Fruit fly (Drosophila melanogaster) whole organism, prepupa: ENCODE data around the gene Blos2.

Source experiments
- Blimp-1 ChIP-seq: fragments of 200-800 bp; sonication (Bioruptor generic); optimal IDR thresholded peaks from 3 replicates; lab custom pipeline; 2017; ENCODE audit warnings: missing biosample characterization, missing genetic modification characterization, mild to moderate bottlenecking, moderate library complexity, missing genetic modification reagents
- CG10631 ChIP-seq: fragments of 200-800 bp; sonication (Bioruptor generic); optimal IDR thresholded peaks from 2 replicates; lab custom pipeline; 2016; ENCODE audit warnings: missing biosample characterization, missing genetic modification characterization
- CG11762 ChIP-seq: fragments of 200-800 bp; sonication (Bioruptor generic); optimal IDR thresholded peaks from 3 replicates; lab custom pipeline; 2016; ENCODE audit warnings: missing biosample characterization, missing genetic modification characterization; ENCODE audit not compliant: insufficient read depth
- CG11902 ChIP-seq: fragments of 200-800 bp; sonication (Bioruptor generic); optimal IDR thresholded peaks from 3 replicates; lab custom pipeline; 2016; ENCODE audit warnings: missing biosample characterization, missing genetic modification characterization
- CG15336 ChIP-seq: fragments of 200-800 bp; sonication (Bioruptor generic); IDR thresholded peaks from 2 replicates; pipeline ENCODE4 v1.3.6; 2022; ENCODE audit warnings: missing biosample characterization, missing genetic modification characterization
- CG1621 ChIP-seq: fragments of 200-800 bp; sonication (Bioruptor generic); optimal IDR thresholded peaks from 3 replicates; lab custom pipeline; 2018; ENCODE audit warnings: missing biosample characterization, mild to moderate bottlenecking, missing genetic modification characterization
- CG16779 ChIP-seq: fragments of 200-800 bp; sonication (Bioruptor generic); optimal IDR thresholded peaks from 3 replicates; lab custom pipeline; 2017; ENCODE audit warnings: missing biosample characterization, mild to moderate bottlenecking, missing genetic modification characterization
- CG3032 ChIP-seq: fragments of 200-800 bp; optimal IDR thresholded peaks from 2 replicates; lab custom pipeline; 2019; ENCODE audit warnings: missing biosample characterization, mild to moderate bottlenecking, missing genetic modification characterization, moderate library complexity
- CG31627 ChIP-seq: fragments of 200-800 bp; sonication (Bioruptor generic); optimal IDR thresholded peaks from 3 replicates; lab custom pipeline; 2016; ENCODE audit warnings: missing biosample characterization, missing genetic modification characterization
- CG32006 ChIP-seq: fragments of 200-800 bp; sonication (Bioruptor generic); optimal IDR thresholded peaks from 3 replicates; lab custom pipeline; 2017; ENCODE audit warnings: missing biosample characterization, mild to moderate bottlenecking, missing genetic modification characterization
- CG34406 ChIP-seq: fragments of 200-800 bp; sonication (Bioruptor generic); optimal IDR thresholded peaks from 3 replicates; lab custom pipeline; 2016; ENCODE audit warnings: missing biosample characterization, missing genetic modification characterization
- CG3919 ChIP-seq: fragments of 200-800 bp; sonication (Bioruptor generic); optimal IDR thresholded peaks from 3 replicates; lab custom pipeline; 2016; ENCODE audit warnings: missing biosample characterization, missing genetic modification characterization
- CG6163 ChIP-seq: fragments of 200-800 bp; sonication (Bioruptor generic); IDR thresholded peaks from 3 replicates; pipeline ENCODE4 v1.3.6; 2022; ENCODE audit warnings: missing biosample characterization, missing genetic modification characterization
- CG6276 ChIP-seq: fragments of 200-800 bp; sonication (Bioruptor generic); optimal IDR thresholded peaks from 2 replicates; lab custom pipeline; 2017; ENCODE audit warnings: missing biosample characterization, mild to moderate bottlenecking, missing genetic modification characterization
- CG6808 ChIP-seq: fragments of 200-800 bp; sonication (Bioruptor generic); optimal IDR thresholded peaks from 3 replicates; lab custom pipeline; 2017; ENCODE audit warnings: missing biosample characterization, missing genetic modification characterization, mild to moderate bottlenecking, moderate library complexity, missing genetic modification reagents
- CG6854 ChIP-seq: fragments of 200-800 bp; sonication (Bioruptor generic); optimal IDR thresholded peaks from 2 replicates; lab custom pipeline; 2017; ENCODE audit warnings: missing biosample characterization, mild to moderate bottlenecking, missing genetic modification characterization
- CG7368 ChIP-seq: fragments of 200-800 bp; sonication (Bioruptor generic); optimal IDR thresholded peaks from 3 replicates; lab custom pipeline; 2016; ENCODE audit warnings: missing biosample characterization, missing genetic modification characterization
- CG8119 ChIP-seq: fragments of 200-800 bp; sonication (Bioruptor generic); IDR thresholded peaks from 3 replicates; pipeline ENCODE4 v1.3.6; 2022; ENCODE audit warnings: missing biosample characterization, missing genetic modification characterization
- CG8319 ChIP-seq: fragments of 200-800 bp; sonication (Bioruptor generic); optimal IDR thresholded peaks from 3 replicates; lab custom pipeline; 2016; ENCODE audit warnings: missing biosample characterization, missing genetic modification characterization
- CG8632 ChIP-seq: fragments of 200-800 bp; sonication (Bioruptor generic); optimal IDR thresholded peaks from 3 replicates; lab custom pipeline; 2016; ENCODE audit warnings: missing biosample characterization, missing genetic modification characterization
- CG9139 ChIP-seq: fragments of 200-800 bp; sonication (Bioruptor generic); optimal IDR thresholded peaks from 3 replicates; lab custom pipeline; 2017; ENCODE audit warnings: missing biosample characterization, mild to moderate bottlenecking, missing genetic modification characterization
- Eip75B ChIP-seq: fragments of 200-800 bp; sonication (Bioruptor generic); optimal IDR thresholded peaks from 3 replicates; lab custom pipeline; 2016; ENCODE audit warnings: missing biosample characterization, missing genetic modification characterization
- Eip78C ChIP-seq: fragments of 200-800 bp; sonication (Bioruptor generic); peaks from one replicate; lab custom pipeline; 2016; ENCODE audit warnings: missing biosample characterization, missing genetic modification characterization
- Ets21C ChIP-seq: fragments of 200-800 bp; sonication (Bioruptor generic); optimal IDR thresholded peaks from 3 replicates; lab custom pipeline; 2016; ENCODE audit warnings: missing biosample characterization, missing genetic modification characterization
- Ets96B ChIP-seq: fragments of 200-800 bp; optimal IDR thresholded peaks from 2 replicates; lab custom pipeline; 2019; ENCODE audit warnings: missing biosample characterization, mild to moderate bottlenecking, missing genetic modification characterization, moderate library complexity
- Gug ChIP-seq: fragments of 200-800 bp; sonication (Bioruptor generic); IDR thresholded peaks from 2 replicates; pipeline ENCODE4 v1.3.6; 2022; ENCODE audit warnings: missing biosample characterization, missing genetic modification characterization
- Hr38 ChIP-seq: sonication (Bioruptor generic); optimal IDR thresholded peaks from 2 replicates; lab custom pipeline; 2016; ENCODE audit warnings: missing biosample characterization, missing genetic modification characterization
- Hr39 ChIP-seq: fragments of 200-800 bp; sonication (Bioruptor generic); optimal IDR thresholded peaks from 2 replicates; lab custom pipeline; 2016; ENCODE audit warnings: missing biosample characterization, missing genetic modification characterization
- Hr4 ChIP-seq: fragments of 200-800 bp; sonication (Bioruptor generic); optimal IDR thresholded peaks from 3 replicates; lab custom pipeline; 2016; ENCODE audit warnings: missing biosample characterization, missing genetic modification characterization
- Lpt ChIP-seq: fragments of 200-800 bp; sonication (Bioruptor generic); optimal IDR thresholded peaks from 3 replicates; lab custom pipeline; 2016; ENCODE audit warnings: missing biosample characterization, missing genetic modification characterization
- Met ChIP-seq: fragments of 200-800 bp; sonication (Bioruptor generic); optimal IDR thresholded peaks from 3 replicates; lab custom pipeline; 2016; ENCODE audit warnings: missing biosample characterization, missing genetic modification characterization
- Smox ChIP-seq: fragments of 200-800 bp; sonication (Bioruptor generic); optimal IDR thresholded peaks from 3 replicates; lab custom pipeline; 2016; ENCODE audit warnings: missing biosample characterization, missing genetic modification characterization
- Sox102F ChIP-seq: fragments of 200-800 bp; sonication (Bioruptor generic); optimal IDR thresholded peaks from 2 replicates; lab custom pipeline; 2016; ENCODE audit warnings: missing biosample characterization, mild to moderate bottlenecking, missing genetic modification characterization
- Sox14 ChIP-seq: fragments of 200-800 bp; sonication (Bioruptor generic); optimal IDR thresholded peaks from 3 replicates; lab custom pipeline; 2016; ENCODE audit warnings: missing biosample characterization, missing genetic modification characterization
- Sox15 ChIP-seq: fragments of 200-800 bp; sonication (Bioruptor generic); optimal IDR thresholded peaks from 3 replicates; lab custom pipeline; 2016; ENCODE audit warnings: missing biosample characterization, missing genetic modification characterization
- achi ChIP-seq: fragments of 200-800 bp; sonication (Bioruptor generic); optimal IDR thresholded peaks from 3 replicates; lab custom pipeline; 2016; ENCODE audit warnings: missing biosample characterization, missing genetic modification characterization
- acj6 ChIP-seq: fragments of 200-800 bp; sonication (Bioruptor generic); optimal IDR thresholded peaks from 3 replicates; lab custom pipeline; 2016; ENCODE audit warnings: missing biosample characterization, missing genetic modification characterization
- cyc ChIP-seq: fragments of 200-800 bp; sonication (Bioruptor generic); optimal IDR thresholded peaks from 3 replicates; lab custom pipeline; 2016; ENCODE audit warnings: missing biosample characterization, missing genetic modification characterization
- dac ChIP-seq: fragments of 200-800 bp; sonication (Bioruptor generic); optimal IDR thresholded peaks from 2 replicates; lab custom pipeline; 2017; ENCODE audit warnings: missing biosample characterization, mild to moderate bottlenecking, missing genetic modification characterization
- dsx ChIP-seq: fragments of 200-800 bp; optimal IDR thresholded peaks from 3 replicates; lab custom pipeline; 2019; ENCODE audit warnings: missing biosample characterization, mild to moderate bottlenecking, missing genetic modification characterization, moderate library complexity; ENCODE audit not compliant: poor library complexity, severe bottlenecking
- esn ChIP-seq: fragments of 200-800 bp; sonication (Bioruptor generic); optimal IDR thresholded peaks from 2 replicates; lab custom pipeline; 2016; ENCODE audit warnings: missing biosample characterization, mild to moderate bottlenecking, missing genetic modification characterization, moderate library complexity
- fd59A ChIP-seq: fragments of 200-800 bp; sonication (Bioruptor generic); optimal IDR thresholded peaks from 2 replicates; lab custom pipeline; 2017; ENCODE audit warnings: missing biosample characterization, mild to moderate bottlenecking, missing genetic modification characterization, missing genetic modification reagents
- fd85E ChIP-seq: fragments of 200-800 bp; sonication (Bioruptor generic); optimal IDR thresholded peaks from 3 replicates; lab custom pipeline; 2016; ENCODE audit warnings: missing biosample characterization, missing genetic modification characterization
- fkh ChIP-seq: fragments of 200-800 bp; sonication (Bioruptor generic); optimal IDR thresholded peaks from 3 replicates; lab custom pipeline; 2017; ENCODE audit warnings: missing biosample characterization, mild to moderate bottlenecking, missing genetic modification characterization, moderate library complexity
- lz ChIP-seq: fragments of 200-800 bp; sonication (Bioruptor generic); optimal IDR thresholded peaks from 3 replicates; lab custom pipeline; 2016; ENCODE audit warnings: missing biosample characterization, missing genetic modification characterization
- net ChIP-seq: fragments of 200-800 bp; sonication (Bioruptor generic); optimal IDR thresholded peaks from 3 replicates; lab custom pipeline; 2016; ENCODE audit warnings: missing biosample characterization, missing genetic modification characterization
- salr ChIP-seq, 2 experiments: fragments of 200-800 bp; sonication (Bioruptor generic); optimal IDR thresholded peaks; 3 replicates each; lab custom pipeline; 2016 to 2018; ENCODE audit warnings: missing biosample characterization in 2 of 2, missing genetic modification characterization in 2 of 2, mild to moderate bottlenecking in 1 of 2
- svp ChIP-seq: fragments of 200-800 bp; sonication (Bioruptor generic); peaks from one replicate; lab custom pipeline; 2016; ENCODE audit warnings: missing biosample characterization, missing genetic modification characterization
- topi ChIP-seq: fragments of 200-800 bp; sonication (Bioruptor generic); optimal IDR thresholded peaks from 3 replicates; lab custom pipeline; 2016; ENCODE audit warnings: missing biosample characterization, missing genetic modification characterization
- vri ChIP-seq: fragments of 200-800 bp; sonication (Bioruptor generic); optimal IDR thresholded peaks from 3 replicates; lab custom pipeline; 2016; ENCODE audit warnings: missing biosample characterization, mild to moderate bottlenecking, missing genetic modification characterization

The Blos2 gene

dm6 chr3L:11027279-11027678 is 34.1 kb upstream of the Blos2 start, which contains the start of gene CG32081:
Gene CG32081 (plus strand): TSS chr3L:11027579.
- TF ChIP-seq net (GFP tag; lab: Kevin White, UChicago) (no peak), CG6854 (no peak), Gug (GFP tag; lab: Robert Waterston, UW) (no peak), Ets96B (no peak), achi (GFP tag; lab: Kevin White, UChicago) (no peak), CG16779 (no peak), CG34406 (GFP tag; lab: Kevin White, UChicago) (no peak)

DNA sequence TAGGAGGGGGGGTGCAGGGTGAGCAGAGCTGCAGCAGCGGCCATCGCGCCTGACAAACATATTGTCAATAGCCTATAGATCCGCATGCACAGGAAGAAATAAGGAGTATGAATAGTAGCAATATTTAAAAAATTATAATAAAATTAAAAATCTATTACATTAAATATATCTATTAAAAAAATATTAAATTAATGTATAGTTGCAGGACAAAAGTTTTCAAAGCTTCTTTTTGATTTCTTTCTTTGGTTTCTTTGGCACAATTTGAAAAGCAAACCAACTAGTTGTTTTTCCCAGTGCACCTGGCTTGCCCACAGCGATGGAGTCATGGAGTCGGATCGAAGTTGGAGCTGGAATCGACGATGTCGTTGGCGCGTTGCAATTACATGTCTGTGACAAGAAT is 29.6 kb upstream of the Blos2 start:
- TF ChIP-seq Blimp-1 (GFP tag; lab: Kevin White, UChicago) (no peak), CG3032 (tag; lab: Kevin White, UChicago) (peak; percentile 51), Sox14 (GFP tag; lab: Kevin White, UChicago) (no peak), CG6854 (no peak), fd59A (no peak), CG7368 (GFP tag; lab: Kevin White, UChicago) (no peak), esn (no peak), fkh (no peak), achi (GFP tag; lab: Kevin White, UChicago) (peak; percentile 44), acj6 (peak; percentile 10), CG16779 (no peak), Met (GFP tag; lab: Kevin White, UChicago) (no peak), CG10631 (GFP tag; lab: Kevin White, UChicago) (peak; percentile 54), CG31627 (GFP tag; lab: Kevin White, UChicago) (no peak), Ets21C (GFP tag; lab: Kevin White, UChicago) (no peak), Eip78C (GFP tag; lab: Kevin White, UChicago) (peak; percentile 79), dsx (GFP tag; lab: Kevin White, UChicago) (peak; percentile 49), Lpt (GFP tag; lab: Kevin White, UChicago) (peak; percentile 25), dac (peak; percentile 21), topi (GFP tag; lab: Kevin White, UChicago) (no peak), cyc (GFP tag; lab: Kevin White, UChicago) (no peak), net (GFP tag; lab: Kevin White, UChicago) (no peak), svp (GFP tag; lab: Kevin White, UChicago) (peak; percentile 65), Sox15 (GFP tag; lab: Kevin White, UChicago) (no peak), fd85E (GFP tag; lab: Kevin White, UChicago) (no peak), CG8319 (GFP tag; lab: Kevin White, UChicago) (no peak), Hr4 (GFP tag; lab: Kevin White, UChicago) (peak; percentile 48), Sox102F (GFP tag; lab: Kevin White, UChicago) (no peak), CG32006 (GFP tag; lab: Kevin White, UChicago) (peak; percentile 74), Hr39 (GFP tag; lab: Kevin White, UChicago) (no peak), Smox (GFP tag; lab: Kevin White, UChicago) (no peak), Gug (GFP tag; lab: Robert Waterston, UW) (peak; percentile 29; the same call in 1 of the 2 replicates), CG8632 (GFP tag; lab: Kevin White, UChicago) (peak; percentile 45), CG11902 (GFP tag; lab: Kevin White, UChicago) (no peak), lz (GFP tag; lab: Kevin White, UChicago) (no peak), CG6276 (GFP tag; lab: Kevin White, UChicago) (peak; percentile 59), Ets96B (peak; percentile 62), salr (GFP tag; optimal IDR thresholded peaks at IDR 0.05; lab: Kevin White, UChicago) (peak in 1 of 2 experiments; percentile 39), CG9139 (GFP tag; lab: Kevin White, UChicago) (peak; percentile 18), CG6163 (GFP tag; lab: Robert Waterston, UW) (peak; percentile 59; the same call in 1 of the 3 replicates), CG1621 (tag; lab: Kevin White, UChicago) (peak; percentile 6), vri (GFP tag; lab: Kevin White, UChicago) (no peak), CG8119 (GFP tag; lab: Robert Waterston, UW) (peak; percentile 77), Hr38 (GFP tag; lab: Kevin White, UChicago) (no peak), CG3919 (GFP tag; lab: Kevin White, UChicago) (peak; percentile 47), Eip75B (GFP tag; lab: Kevin White, UChicago) (no peak), CG15336 (peak; percentile 79), CG6808 (peak; percentile 29), CG11762 (GFP tag; lab: Kevin White, UChicago) (no peak)
